Fruit fly (Drosophila melanogaster): Measurements from ENCODE around the gene Taf6.

The Taf6 gene

dm6 chr3L:19634788-19635448 lies 36.0 kb downstream of the Taf6 start (continued):
- TF ChIP-seq Eip93F (GFP tag; optimal IDR thresholded peaks at IDR 0.05) (no peak), pdm3 (GFP tag; optimal IDR thresholded peaks at IDR 0.05) (peak; percentile 52), spab (GFP tag; optimal IDR thresholded peaks at IDR 0.05) (peak; percentile 80), esn (GFP tag; optimal IDR thresholded peaks at IDR 0.05) (peak; percentile 65), lz (GFP tag; optimal IDR thresholded peaks at IDR 0.05) (peak; percentile 9), eg (GFP tag; IDR thresholded peaks at IDR 0.05) (peak; percentile 87), CG8319 (GFP tag; optimal IDR thresholded peaks at IDR 0.05) (peak; percentile 13), CG10631 (GFP tag; optimal IDR thresholded peaks at IDR 0.05) (peak; percentile 84), CG11762 (GFP tag; optimal IDR thresholded peaks at IDR 0.05; ENCODE audit: insufficient read depth) (peak; percentile 56), Ets96B (tag; optimal IDR thresholded peaks at IDR 0.05) (peak; percentile 81), CG8119 (GFP tag; IDR thresholded peaks at IDR 0.05) (peak; percentile 89), CG6854 (GFP tag; optimal IDR thresholded peaks at IDR 0.05) (no peak), net (GFP tag; optimal IDR thresholded peaks at IDR 0.05) (peak; percentile 54), salr (GFP tag; optimal IDR thresholded peaks at IDR 0.05) (peak in 1 of 2 experiments; percentile 90), svp (GFP tag) (peak; percentile 86), CG3032 (tag; optimal IDR thresholded peaks at IDR 0.05) (peak; percentile 91), Eip75B (GFP tag; optimal IDR thresholded peaks at IDR 0.05) (peak; percentile 69), dac (GFP tag; optimal IDR thresholded peaks at IDR 0.05) (no peak), CG6792 (GFP tag; optimal IDR thresholded peaks at IDR 0.05) (peak; percentile 53), CG6276 (GFP tag; optimal IDR thresholded peaks at IDR 0.05) (peak; percentile 78), CG32006 (GFP tag; optimal IDR thresholded peaks at IDR 0.05) (peak; percentile 73), fd85E (GFP tag; optimal IDR thresholded peaks at IDR 0.05) (no peak), CG3919 (GFP tag; optimal IDR thresholded peaks at IDR 0.05) (peak; percentile 84), fkh (GFP tag; optimal IDR thresholded peaks at IDR 0.05) (no peak), Ets21C (GFP tag; optimal IDR thresholded peaks at IDR 0.05) (no peak), Eip78C (GFP tag) (peak; percentile 92), achi (GFP tag; optimal IDR thresholded peaks at IDR 0.05) (peak; percentile 69), cyc (GFP tag; optimal IDR thresholded peaks at IDR 0.05) (peak; percentile 55), Hr4 (GFP tag; optimal IDR thresholded peaks at IDR 0.05) (peak; percentile 33), Met (GFP tag; optimal IDR thresholded peaks at IDR 0.05) (peak; percentile 49), CG10669 (GFP tag; optimal IDR thresholded peaks at IDR 0.05) (peak; percentile 51), topi (GFP tag; optimal IDR thresholded peaks at IDR 0.05) (peak; percentile 47), CG34406 (GFP tag; optimal IDR thresholded peaks at IDR 0.05) (peak; percentile 58), dsx (GFP tag; optimal IDR thresholded peaks at IDR 0.05; ENCODE audit: poor library complexity, severe bottlenecking) (peak; percentile 80), ss (GFP tag; optimal IDR thresholded peaks at IDR 0.05) (peak; percentile 57 to 81), CG31627 (GFP tag; optimal IDR thresholded peaks at IDR 0.05) (no peak), CG6163 (GFP tag; IDR thresholded peaks at IDR 0.05) (peak; percentile 77), CG1621 (tag; optimal IDR thresholded peaks at IDR 0.05) (no peak), CG6808 (GFP tag; optimal IDR thresholded peaks at IDR 0.05) (peak; percentile 81), Gug (GFP tag; IDR thresholded peaks at IDR 0.05) (peak; percentile 79)

dm6 chr3L:19635478-19635996 lies 36.6 kb downstream of the Taf6 start, which contains the start of gene wnd:
Gene wnd, minus strand, starts transcription at chr3L:19635783.
- TF ChIP-seq CG4318 (GFP tag; optimal IDR thresholded peaks at IDR 0.05): no peak
- peak; percentile 66 for TF ChIP-seq Eip78C (GFP tag)
- peak; percentile 32; the same call in 1 of the 3 replicates for TF ChIP-seq CG8119 (GFP tag; IDR thresholded peaks at IDR 0.05)
- TF ChIP-seq pdm3 (GFP tag; optimal IDR thresholded peaks at IDR 0.05): no peak
- TF ChIP-seq CG6854 (GFP tag; optimal IDR thresholded peaks at IDR 0.05): peak; percentile 3
- peak; percentile 12 for TF ChIP-seq CG9139 (GFP tag; optimal IDR thresholded peaks at IDR 0.05)
- no peak for TF ChIP-seq svp (GFP tag)
- TF ChIP-seq CG31627 (GFP tag; optimal IDR thresholded peaks at IDR 0.05): no peak
- no peak for TF ChIP-seq topi (GFP tag; optimal IDR thresholded peaks at IDR 0.05)
- TF ChIP-seq Blimp-1 (GFP tag; optimal IDR thresholded peaks at IDR 0.05): no peak
- no peak for TF ChIP-seq CG34406 (GFP tag; optimal IDR thresholded peaks at IDR 0.05)
- no peak for TF ChIP-seq cyc (GFP tag; optimal IDR thresholded peaks at IDR 0.05)
- TF ChIP-seq CG15336 (GFP tag; IDR thresholded peaks at IDR 0.05): peak; percentile 69
- TF ChIP-seq ss (GFP tag; optimal IDR thresholded peaks at IDR 0.05): peak in 1 of 2 experiments; percentile 42
- TF ChIP-seq Sox102F (GFP tag; optimal IDR thresholded peaks at IDR 0.05): peak; percentile 34
- no peak for TF ChIP-seq Ets96B (tag; optimal IDR thresholded peaks at IDR 0.05)
- TF ChIP-seq dsx (GFP tag; optimal IDR thresholded peaks at IDR 0.05; ENCODE audit: poor library complexity, severe bottlenecking): no peak
- TF ChIP-seq Sox15 (GFP tag; optimal IDR thresholded peaks at IDR 0.05): no peak
- TF ChIP-seq fkh (GFP tag; optimal IDR thresholded peaks at IDR 0.05): peak; percentile 55
- TF ChIP-seq Lpt (GFP tag; optimal IDR thresholded peaks at IDR 0.05): peak; percentile 29
